Worm (Caenorhabditis elegans) whole organism, L1 larva: Measurements from ENCODE around the gene unc-71.
A peak's percentile ranks its signal among the peaks of the same experiment; 100 is the strongest.

Source experiments
- C34B4.2 ChIP-seq: sonication (generic microtip); optimal IDR thresholded peaks from 2 replicates; lab custom pipeline; 2017; ENCODE audit warnings: mild to moderate bottlenecking, missing genetic modification characterization, missing compliant biosample characterization
- F16B12.6 ChIP-seq: fragments of 150-350 bp; optimal IDR thresholded peaks from 2 replicates; lab custom pipeline; 2014; ENCODE audit warnings: missing biosample characterization, missing genetic modification characterization
- Y116A8C.19 ChIP-seq: sonication (generic microtip); optimal IDR thresholded peaks from 2 replicates; lab custom pipeline; 2016; ENCODE audit warnings: missing compliant biosample characterization, missing genetic modification characterization, borderline replicate concordance
- aha-1 ChIP-seq: fragments of 150-350 bp; optimal IDR thresholded peaks from 2 replicates; lab custom pipeline; 2014; ENCODE audit warnings: missing biosample characterization, missing genetic modification characterization
- ama-1 ChIP-seq: fragments of 150-350 bp; optimal IDR thresholded peaks from 2 replicates; lab custom pipeline; 2014
- ceh-82 ChIP-seq, 3 experiments: fragments of 150-350 bp in 1 of 3; sonication (generic microtip) in 2 of 3; optimal IDR thresholded peaks; 2 replicates each; lab custom pipeline; 2014 to 2017; ENCODE audit warnings: missing biosample characterization in 3 of 3, missing genetic modification characterization in 3 of 3
- ceh-90 ChIP-seq: sonication (generic microtip); optimal IDR thresholded peaks from 2 replicates; lab custom pipeline; 2016; ENCODE audit warnings: missing genetic modification characterization, missing compliant biosample characterization
- dsc-1 ChIP-seq: sonication (generic microtip); optimal IDR thresholded peaks from 2 replicates; lab custom pipeline; 2016; ENCODE audit warnings: mild to moderate bottlenecking, missing genetic modification characterization, missing compliant biosample characterization
- efl-1 ChIP-seq, 4 experiments: fragments of 150-350 bp; optimal IDR thresholded peaks in 3 of 4; peaks in 1 of 4; 1 replicate in 1 of 4; 2 replicates in 3 of 4; lab custom pipeline; 2014; ENCODE audit warnings: missing biosample characterization in 2 of 4, missing genetic modification characterization in 2 of 4, missing genetic modification reagents in 2 of 4
- efl-3 ChIP-seq: fragments of 200-800 bp; sonication (Bioruptor generic); optimal IDR thresholded peaks from 2 replicates; lab custom pipeline; 2018; ENCODE audit warnings: mild to moderate bottlenecking, missing genetic modification characterization, missing compliant biosample characterization
- egl-13 ChIP-seq: sonication (generic microtip); optimal IDR thresholded peaks from 2 replicates; lab custom pipeline; 2016; ENCODE audit warnings: missing genotype, missing genetic modification reagents, missing genetic modification characterization, missing compliant biosample characterization
- elt-2 ChIP-seq: sonication (generic microtip); optimal IDR thresholded peaks from 2 replicates; lab custom pipeline; 2016; ENCODE audit warnings: missing genetic modification characterization, mild to moderate bottlenecking, inconsistent platforms, missing compliant biosample characterization, missing genetic modification reagents
- elt-3 ChIP-seq, 6 experiments: fragments of 150-350 bp in 1 of 6; sonication (generic microtip); optimal IDR thresholded peaks; 2 replicates each; lab custom pipeline; 2017 to 2018; ENCODE audit warnings: missing biosample characterization in 6 of 6, missing genetic modification characterization in 6 of 6, inconsistent platforms in 1 of 6
- ets-5 ChIP-seq: fragments of 200-800 bp; sonication (Bioruptor generic); IDR thresholded peaks from 2 replicates; pipeline ENCODE4 v1.3.6; 2022; ENCODE audit warnings: missing genetic modification characterization, missing compliant biosample characterization
- fos-1 ChIP-seq: fragments of 150-350 bp; optimal IDR thresholded peaks from 2 replicates; lab custom pipeline; 2014; ENCODE audit warnings: missing biosample characterization, missing genetic modification characterization
- grh-1 ChIP-seq: fragments of 200-800 bp; sonication (Bioruptor generic); IDR thresholded peaks from 2 replicates; pipeline ENCODE4 v1.3.6; 2022; ENCODE audit warnings: missing genetic modification reagents, missing genetic modification characterization, missing compliant biosample characterization
- hlh-17 ChIP-seq: fragments of 200-800 bp; sonication (Bioruptor generic); optimal IDR thresholded peaks from 2 replicates; lab custom pipeline; 2018; ENCODE audit warnings: missing genetic modification characterization, mild to moderate bottlenecking, missing compliant biosample characterization, moderate library complexity, borderline replicate concordance
- hlh-4 ChIP-seq: sonication (generic microtip); optimal IDR thresholded peaks from 2 replicates; lab custom pipeline; 2016; ENCODE audit warnings: mild to moderate bottlenecking, missing genetic modification characterization, missing compliant biosample characterization
- isw-1 ChIP-seq: fragments of 200-800 bp; sonication (Bioruptor generic); IDR thresholded peaks from 2 replicates; pipeline ENCODE4 v1.3.6; 2022; ENCODE audit warnings: missing genetic modification characterization, missing compliant biosample characterization
- lin-13 ChIP-seq: fragments of 150-350 bp; optimal IDR thresholded peaks from 2 replicates; lab custom pipeline; 2014; ENCODE audit warnings: missing biosample characterization, missing genetic modification reagents, missing genetic modification characterization
- lin-15B ChIP-seq: fragments of 150-350 bp; sonication (generic microtip); optimal IDR thresholded peaks from 3 replicates; lab custom pipeline; 2014; ENCODE audit warnings: missing biosample characterization, missing genetic modification characterization
- lin-35 ChIP-seq, 2 experiments: fragments of 150-350 bp; optimal IDR thresholded peaks; 2 replicates each; lab custom pipeline; 2014; ENCODE audit warnings: missing biosample characterization in 2 of 2, missing genetic modification characterization in 2 of 2, missing genetic modification reagents in 2 of 2
- lin-39 ChIP-seq: fragments of 150-350 bp; optimal IDR thresholded peaks from 2 replicates; lab custom pipeline; 2014; ENCODE audit warnings: missing biosample characterization, missing genetic modification reagents, missing genetic modification characterization
- lsy-2 ChIP-seq, 2 experiments: fragments of 150-350 bp; optimal IDR thresholded peaks; 2 replicates each; lab custom pipeline; 2014; ENCODE audit warnings: missing biosample characterization in 2 of 2, missing genetic modification characterization in 2 of 2
- mep-1 ChIP-seq: fragments of 150-350 bp; optimal IDR thresholded peaks from 2 replicates; lab custom pipeline; 2014; ENCODE audit warnings: missing biosample characterization, missing genetic modification characterization
- nhr-19 ChIP-seq: fragments of 200-800 bp; sonication (Bioruptor generic); conservative IDR thresholded peaks from 2 replicates; pipeline ENCODE4 v1.3.6; 2022; ENCODE audit warnings: missing genetic modification characterization, missing compliant biosample characterization
- nhr-20 ChIP-seq: sonication (generic microtip); optimal IDR thresholded peaks from 2 replicates; lab custom pipeline; 2016; ENCODE audit warnings: mild to moderate bottlenecking, missing genetic modification characterization, missing compliant biosample characterization
- nhr-47 ChIP-seq: sonication (generic microtip); optimal IDR thresholded peaks from 2 replicates; lab custom pipeline; 2016; ENCODE audit warnings: mild to moderate bottlenecking, missing genetic modification characterization, moderate library complexity, missing compliant biosample characterization
- nhr-71 ChIP-seq: sonication (generic microtip); optimal IDR thresholded peaks from 2 replicates; lab custom pipeline; 2016; ENCODE audit warnings: mild to moderate bottlenecking, missing genetic modification characterization, moderate library complexity, missing compliant biosample characterization
- nhr-76 ChIP-seq: sonication (generic microtip); optimal IDR thresholded peaks from 2 replicates; lab custom pipeline; 2017; ENCODE audit warnings: missing biosample characterization, missing genetic modification characterization
- nhr-85 ChIP-seq: sonication (generic microtip); peaks from one replicate; lab custom pipeline; 2016; ENCODE audit warnings: missing genetic modification characterization, inconsistent platforms, missing compliant biosample characterization
- nhr-90 ChIP-seq: sonication (generic microtip); optimal IDR thresholded peaks from 2 replicates; lab custom pipeline; 2016; ENCODE audit warnings: mild to moderate bottlenecking, missing genetic modification characterization, missing compliant biosample characterization; ENCODE audit not compliant: poor library complexity
- rnt-1 ChIP-seq: sonication (generic microtip); optimal IDR thresholded peaks from 2 replicates; lab custom pipeline; 2016; ENCODE audit warnings: mild to moderate bottlenecking, missing genetic modification characterization, moderate library complexity, missing compliant biosample characterization
- snu-23 ChIP-seq: sonication (generic microtip); optimal IDR thresholded peaks from 2 replicates; lab custom pipeline; 2016; ENCODE audit warnings: missing genetic modification characterization, missing compliant biosample characterization
- swsn-7 ChIP-seq: sonication (generic microtip); optimal IDR thresholded peaks from 2 replicates; lab custom pipeline; 2016; ENCODE audit warnings: missing genetic modification characterization, missing compliant biosample characterization
- tbx-2 ChIP-seq: sonication (generic microtip); optimal IDR thresholded peaks from 2 replicates; lab custom pipeline; 2016; ENCODE audit warnings: missing genetic modification characterization, missing compliant biosample characterization
- unc-30 ChIP-seq: sonication (generic microtip); optimal IDR thresholded peaks from 2 replicates; lab custom pipeline; 2017; ENCODE audit warnings: missing biosample characterization, missing genetic modification characterization
- unc-86 ChIP-seq: sonication (generic microtip); optimal IDR thresholded peaks from 2 replicates; lab custom pipeline; 2016; ENCODE audit warnings: missing genetic modification characterization, missing compliant biosample characterization
- vab-15 ChIP-seq: sonication (generic microtip); optimal IDR thresholded peaks from 2 replicates; lab custom pipeline; 2017; ENCODE audit warnings: missing genotype, mild to moderate bottlenecking, missing genetic modification characterization, missing compliant biosample characterization
- zag-1 ChIP-seq: fragments of 150-350 bp; optimal IDR thresholded peaks from 2 replicates; lab custom pipeline; 2014; ENCODE audit warnings: missing biosample characterization, missing genetic modification characterization
- zip-4 ChIP-seq: fragments of 200-800 bp; sonication (Bioruptor generic); optimal IDR thresholded peaks from 2 replicates; lab custom pipeline; 2018; ENCODE audit warnings: mild to moderate bottlenecking, missing genetic modification characterization, moderate library complexity, missing compliant biosample characterization

The unc-71 gene

ce11 chrIII:12907218-12907617 lies 15.7 kb upstream of the unc-71 start:
- TF ChIP-seq ceh-82 (tag; optimal IDR thresholded peaks at IDR 0.05; lab: Kevin White, UChicago) = no peak
- no peak for TF ChIP-seq ets-5
- TF ChIP-seq lin-15B (tag; lab: Kevin White, UChicago) = no peak
- TF ChIP-seq lin-39 (tag; lab: Kevin White, UChicago) = no peak
- TF ChIP-seq swsn-7 = no peak
- TF ChIP-seq nhr-19 (GFP tag; lab: Robert Waterston, UW) = no peak
- TF ChIP-seq ama-1 = no peak
- TF ChIP-seq ceh-90 (tag; lab: Kevin White, UChicago) = no peak
- TF ChIP-seq tbx-2 (tag; lab: Kevin White, UChicago) = no peak
- no peak for TF ChIP-seq C34B4.2 (tag; lab: Kevin White, UChicago)
- TF ChIP-seq nhr-76 = no peak
- no peak for TF ChIP-seq efl-3 (GFP tag; lab: Kevin White, UChicago)

DNA sequence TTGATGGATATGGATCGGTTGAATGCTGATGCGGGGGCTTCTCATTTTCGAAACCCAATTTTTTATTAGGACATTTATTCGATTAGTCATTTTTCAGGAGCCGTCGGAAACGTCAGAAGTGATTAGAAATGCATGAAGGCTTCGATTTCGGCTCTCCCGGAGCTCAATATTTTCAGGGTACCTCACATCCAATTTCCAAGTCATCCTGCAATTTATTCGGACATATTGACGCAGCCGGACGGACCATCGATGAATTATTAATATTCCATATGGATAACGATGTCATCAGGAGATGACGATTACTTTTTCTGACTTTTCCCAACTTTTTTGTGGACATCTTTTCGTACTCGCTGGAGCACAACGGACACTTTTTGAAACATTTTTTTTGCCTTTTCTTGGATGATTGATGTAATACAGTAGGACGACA lies 15.1 kb upstream of the unc-71 start:
- TF ChIP-seq nhr-19 (GFP tag; lab: Robert Waterston, UW) (peak; percentile 22; the same call in 1 of the 2 replicates), elt-3 (tag; optimal IDR thresholded peaks at IDR 0.05; lab: Kevin White, UChicago) (no peak), ceh-82 (tag; optimal IDR thresholded peaks at IDR 0.05; lab: Kevin White, UChicago) (no peak), zag-1 (tag; lab: Kevin White, UChicago) (no peak), hlh-4 (tag; lab: Kevin White, UChicago) (no peak), lin-39 (tag; lab: Kevin White, UChicago) (no peak), snu-23 (peak; percentile 28), elt-2 (no peak), nhr-20 (tag; lab: Kevin White, UChicago) (peak; percentile 16), egl-13 (no peak), isw-1 (GFP tag; lab: Robert Waterston, UW) (no peak), unc-30 (no peak), ceh-90 (tag; lab: Kevin White, UChicago) (no peak), vab-15 (no peak), nhr-90 (tag; lab: Kevin White, UChicago) (peak; percentile 69), efl-1 (optimal IDR thresholded peaks at IDR 0.05; lab: Kevin White, UChicago) (peak; percentile 23 to 33), efl-1 (GFP tag; optimal IDR thresholded peaks at IDR 0.05 in 1 of 2; lab: Kevin White, UChicago) (peak in 1 of 2 experiments; percentile 34), nhr-85 (tag; lab: Kevin White, UChicago) (peak; percentile 78), nhr-71 (tag; lab: Kevin White, UChicago) (peak; percentile 62), hlh-17 (GFP tag; lab: Kevin White, UChicago) (no peak), lin-35 (GFP tag; optimal IDR thresholded peaks at IDR 0.05; lab: Kevin White, UChicago) (peak in 1 of 2 experiments; percentile 28), lsy-2 (tag; optimal IDR thresholded peaks at IDR 0.05; lab: Kevin White, UChicago) (peak; percentile 2 to 66), mep-1 (tag; lab: Kevin White, UChicago) (no peak), zip-4 (GFP tag; lab: Kevin White, UChicago) (peak; percentile 22), Y116A8C.19 (no peak), nhr-47 (tag; lab: Kevin White, UChicago) (peak; percentile 48), grh-1 (no peak), dsc-1 (tag; lab: Kevin White, UChicago) (no peak), tbx-2 (tag; lab: Kevin White, UChicago) (peak; percentile 19), rnt-1 (tag; lab: Kevin White, UChicago) (peak; percentile 2), aha-1 (tag; lab: Kevin White, UChicago) (no peak), fos-1 (peak; percentile 46), F16B12.6 (no peak), swsn-7 (peak; percentile 38), lin-13 (GFP tag; lab: Kevin White, UChicago) (peak; percentile 30), unc-86 (peak; percentile 19), ama-1 (peak; percentile 70)
- TF ChIP-seq, all 84 proteins: peak for 18
